Worm (Caenorhabditis elegans) whole organism, L4 larva: Measurements from ENCODE around the gene jbts-14.

Experiments used
- F26F4.8 ChIP-seq: fragments of 200-800 bp; sonication (Bioruptor generic); conservative IDR thresholded peaks from 2 replicates; pipeline ENCODE4 v1.3.6; 2022; ENCODE audit warnings: missing genetic modification characterization, missing compliant biosample characterization
- F37D6.2 ChIP-seq: sonication (generic microtip); optimal IDR thresholded peaks from 2 replicates; lab custom pipeline; 2016; ENCODE audit warnings: mild to moderate bottlenecking, missing genetic modification characterization, missing compliant biosample characterization
- R02D3.7 ChIP-seq: fragments of 150-350 bp; sonication (generic microtip); optimal IDR thresholded peaks from 3 replicates; lab custom pipeline; 2014; ENCODE audit warnings: missing biosample characterization, missing genetic modification characterization
- Y5F2A.4 ChIP-seq: fragments of 200-800 bp; sonication (Bioruptor generic); optimal IDR thresholded peaks from 2 replicates; lab custom pipeline; 2018; ENCODE audit warnings: mild to moderate bottlenecking, missing genetic modification characterization, missing compliant biosample characterization
- ama-1 ChIP-seq: fragments of 150-350 bp; optimal IDR thresholded peaks from 2 replicates; lab custom pipeline; 2014; ENCODE audit warnings: inconsistent platforms, mixed read lengths
- daf-16 ChIP-seq, 3 experiments: sonication (generic microtip); optimal IDR thresholded peaks; 2 replicates each; lab custom pipeline; 2016 to 2017; ENCODE audit warnings: missing genetic modification characterization in 3 of 3, missing genetic modification reagents in 3 of 3, mild to moderate bottlenecking in 2 of 3, missing compliant biosample characterization in 2 of 3, missing biosample characterization in 1 of 3, moderate library complexity in 1 of 3
- dmd-6 ChIP-seq: fragments of 200-800 bp; sonication (Bioruptor generic); IDR thresholded peaks from 2 replicates; pipeline ENCODE4 v1.3.6; 2022; ENCODE audit warnings: missing genetic modification reagents, missing genetic modification characterization, missing compliant biosample characterization
- dmd-8 ChIP-seq: fragments of 200-800 bp; sonication (Bioruptor generic); IDR thresholded peaks from 2 replicates; pipeline ENCODE4 v1.3.6; 2022; ENCODE audit warnings: missing genetic modification characterization, missing compliant biosample characterization
- dmd-9 ChIP-seq: fragments of 200-800 bp; sonication (Bioruptor generic); IDR thresholded peaks from 2 replicates; pipeline ENCODE4 v1.3.6; 2022; ENCODE audit warnings: missing genetic modification reagents, missing genetic modification characterization, missing compliant biosample characterization
- dve-1 ChIP-seq: sonication (generic microtip); optimal IDR thresholded peaks from 2 replicates; lab custom pipeline; 2017; ENCODE audit warnings: antibody characterized with exemption, mild to moderate bottlenecking, missing genetic modification characterization, missing compliant biosample characterization; ENCODE audit not compliant: insufficient read depth
- egl-43 ChIP-seq: fragments of 200-800 bp; sonication (Bioruptor generic); IDR thresholded peaks from 2 replicates; pipeline ENCODE4 v1.3.6; 2022; ENCODE audit warnings: missing genetic modification reagents, missing genetic modification characterization, missing compliant biosample characterization
- fkh-10 ChIP-seq: fragments of 150-350 bp; optimal IDR thresholded peaks from 2 replicates; lab custom pipeline; 2014; ENCODE audit warnings: missing biosample characterization, missing genetic modification reagents, missing genetic modification characterization
- hlh-11 ChIP-seq: fragments of 200-800 bp; sonication (Bioruptor generic); optimal IDR thresholded peaks from 2 replicates; lab custom pipeline; 2018; ENCODE audit warnings: mild to moderate bottlenecking, missing genetic modification characterization, missing compliant biosample characterization
- hlh-30 ChIP-seq: sonication (generic microtip); optimal IDR thresholded peaks from 2 replicates; lab custom pipeline; 2017; ENCODE audit warnings: antibody characterized with exemption, mild to moderate bottlenecking, missing genetic modification characterization, missing compliant biosample characterization; ENCODE audit not compliant: insufficient read depth
- lim-7 ChIP-seq: fragments of 200-800 bp; sonication (Bioruptor generic); IDR thresholded peaks from 2 replicates; pipeline ENCODE4 v1.3.6; 2022; ENCODE audit warnings: missing genetic modification characterization, missing compliant biosample characterization
- lin-1 ChIP-seq: fragments of 200-800 bp; sonication (Bioruptor generic); IDR thresholded peaks from 2 replicates; pipeline ENCODE4 v1.3.6; 2022; ENCODE audit warnings: missing genetic modification reagents, missing genetic modification characterization, missing compliant biosample characterization
- lin-13 ChIP-seq: fragments of 150-350 bp; optimal IDR thresholded peaks from 2 replicates; lab custom pipeline; 2014; ENCODE audit warnings: missing biosample characterization, missing genetic modification reagents, missing genetic modification characterization
- lin-29 ChIP-seq: fragments of 200-800 bp; sonication (Bioruptor generic); IDR thresholded peaks from 2 replicates; pipeline ENCODE4 v1.3.6; 2022; ENCODE audit warnings: missing genetic modification reagents, missing genetic modification characterization, missing compliant biosample characterization
- madf-9 ChIP-seq: fragments of 200-800 bp; sonication (Bioruptor generic); conservative IDR thresholded peaks from 2 replicates; pipeline ENCODE4 v1.3.6; 2022; ENCODE audit warnings: missing genetic modification reagents, missing genetic modification characterization, missing compliant biosample characterization
- mdl-1 ChIP-seq, 2 experiments: fragments of 150-350 bp in 1 of 2; sonication (generic microtip) in 1 of 2; optimal IDR thresholded peaks; 2 replicates each; lab custom pipeline; 2014 to 2017; ENCODE audit warnings: missing biosample characterization in 2 of 2, missing genetic modification characterization in 2 of 2
- mdt-29 ChIP-seq: fragments of 200-800 bp; sonication (Bioruptor generic); IDR thresholded peaks from 2 replicates; pipeline ENCODE4 v1.3.6; 2022; ENCODE audit warnings: missing genetic modification reagents, missing genetic modification characterization, missing compliant biosample characterization
- mxl-3 ChIP-seq: fragments of 200-800 bp; sonication (Bioruptor generic); optimal IDR thresholded peaks from 2 replicates; lab custom pipeline; 2018; ENCODE audit warnings: mild to moderate bottlenecking, missing genetic modification characterization, missing compliant biosample characterization
- nhr-11 ChIP-seq: fragments of 150-350 bp; optimal IDR thresholded peaks from 2 replicates; lab custom pipeline; 2014; ENCODE audit warnings: missing biosample characterization, missing genetic modification characterization
- nhr-28 ChIP-seq: fragments of 150-350 bp; optimal IDR thresholded peaks from 2 replicates; lab custom pipeline; 2014; ENCODE audit warnings: missing biosample characterization, missing genetic modification characterization
- nhr-48 ChIP-seq: sonication (generic microtip); optimal IDR thresholded peaks from 2 replicates; lab custom pipeline; 2016; ENCODE audit warnings: mild to moderate bottlenecking, missing genetic modification characterization, missing compliant biosample characterization
- nhr-6 ChIP-seq: fragments of 150-350 bp; optimal IDR thresholded peaks from 2 replicates; lab custom pipeline; 2014; ENCODE audit warnings: missing biosample characterization, missing genetic modification characterization
- nhr-76 ChIP-seq: fragments of 150-350 bp; optimal IDR thresholded peaks from 2 replicates; lab custom pipeline; 2014; ENCODE audit warnings: missing biosample characterization, missing genetic modification characterization
- php-3 ChIP-seq: fragments of 200-800 bp; sonication (Bioruptor generic); IDR thresholded peaks from 2 replicates; pipeline ENCODE4 v1.3.6; 2022; ENCODE audit warnings: missing genetic modification reagents, missing genetic modification characterization, missing compliant biosample characterization
- pqm-1 ChIP-seq: sonication (generic microtip); optimal IDR thresholded peaks from 2 replicates; lab custom pipeline; 2017; ENCODE audit warnings: missing biosample characterization, missing genetic modification characterization
- rbr-2 ChIP-seq: sonication (generic microtip); optimal IDR thresholded peaks from 2 replicates; lab custom pipeline; 2016; ENCODE audit warnings: missing genotype, missing genetic modification characterization, missing compliant biosample characterization
- set-16 ChIP-seq: fragments of 200-800 bp; sonication (Bioruptor generic); IDR thresholded peaks from 2 replicates; pipeline ENCODE4 v1.3.6; 2022; ENCODE audit warnings: missing genetic modification reagents, missing genetic modification characterization, missing compliant biosample characterization
- snpc-4 ChIP-seq: fragments of 150-350 bp; optimal IDR thresholded peaks from 2 replicates; lab custom pipeline; 2014; ENCODE audit warnings: missing biosample characterization, missing genetic modification characterization
- tag-97 ChIP-seq: fragments of 200-800 bp; sonication (Bioruptor generic); IDR thresholded peaks from 2 replicates; pipeline ENCODE4 v1.3.6; 2022; ENCODE audit warnings: missing genetic modification characterization, missing compliant biosample characterization
- vab-7 ChIP-seq: fragments of 200-800 bp; sonication (Bioruptor generic); IDR thresholded peaks from 2 replicates; pipeline ENCODE4 v1.3.6; 2022; ENCODE audit warnings: missing genetic modification reagents, missing genetic modification characterization, missing compliant biosample characterization
- zag-1 ChIP-seq: fragments of 150-350 bp; optimal IDR thresholded peaks from 2 replicates; lab custom pipeline; 2014; ENCODE audit warnings: missing biosample characterization, missing genetic modification characterization

jbts-14 gene

DNA sequence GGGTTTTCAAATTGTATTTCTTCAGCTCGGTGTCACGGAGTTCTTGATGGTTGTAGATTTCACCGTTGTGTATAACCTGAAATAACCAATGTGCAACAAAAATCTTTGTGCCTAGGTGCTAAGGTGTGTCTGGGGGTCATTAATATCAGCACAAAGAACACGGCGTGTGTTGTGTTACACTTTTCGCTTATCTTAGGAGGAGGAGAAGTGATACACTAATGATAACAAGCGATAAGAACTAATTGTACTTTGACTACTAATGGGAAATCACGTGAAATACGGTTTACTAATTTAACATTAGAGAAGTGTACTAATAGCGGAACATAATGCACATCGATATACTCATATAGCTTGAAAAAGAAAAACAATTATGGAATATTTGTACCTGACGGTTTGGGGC, 46.1 kb downstream of the jbts-14 start (continued):
- no peak for TF ChIP-seq dmd-8 (GFP tag; lab: Robert Waterston, UW)
- peak; percentile 87 for TF ChIP-seq pqm-1

DNA sequence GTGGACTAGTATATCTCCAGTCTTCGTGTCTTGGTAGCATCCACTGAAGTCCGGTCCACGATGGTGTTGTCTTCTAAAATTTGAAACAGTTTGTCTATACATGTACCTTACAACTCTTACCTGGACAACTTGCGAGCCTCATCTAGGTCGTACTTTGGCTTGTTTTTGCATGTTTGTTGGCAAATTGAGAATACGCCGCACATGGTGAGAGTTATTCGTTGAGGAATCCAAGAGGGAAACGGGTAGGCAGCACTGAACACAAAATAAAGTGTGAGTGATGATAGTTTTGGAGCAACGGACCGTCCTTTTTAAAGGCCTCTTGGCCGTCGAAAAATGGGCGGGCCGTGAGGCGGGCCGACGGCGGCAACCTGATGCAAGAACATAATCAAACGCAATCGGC, 46.6 kb downstream of the jbts-14 start, which contains the start of gene asns-2:
TSS of gene asns-2 (minus strand) at position 282 of the 400 bp plus-strand sequence.
- TF ChIP-seq set-16: peak; percentile 59
- no peak for TF ChIP-seq lin-1
- TF ChIP-seq php-3: peak; percentile 31; the same call in 1 of the 2 replicates
- no peak for TF ChIP-seq Y5F2A.4 (GFP tag; lab: Kevin White, UChicago)
- TF ChIP-seq ama-1 (lab: Kevin White, UChicago): peak; percentile 51
- no peak for TF ChIP-seq vab-7 (GFP tag; lab: Robert Waterston, UW)

DNA sequence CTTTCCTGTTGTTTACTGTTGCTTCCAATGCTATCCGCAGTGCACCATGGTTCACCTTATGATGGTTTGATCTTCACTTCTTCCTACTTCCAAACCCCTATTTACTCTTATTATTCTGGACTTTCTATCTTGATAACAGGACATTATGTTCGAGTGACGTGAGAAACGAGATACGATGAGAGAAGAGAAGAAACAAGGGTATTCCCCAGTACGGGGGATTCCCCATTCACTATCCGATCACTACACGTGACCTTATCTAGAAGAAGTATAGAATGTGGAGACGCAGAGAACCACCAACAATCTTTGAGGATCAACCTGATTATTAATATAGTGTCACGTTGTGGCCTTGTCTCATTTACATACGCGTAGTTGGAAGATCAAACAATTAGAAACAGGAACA, 48.4 kb downstream of the jbts-14 start:
- peak; percentile 39 for TF ChIP-seq hlh-30 (tag; lab: Kevin White, UChicago)
- TF ChIP-seq daf-16 (GFP tag; optimal IDR thresholded peaks at IDR 0.05; lab: Kevin White, UChicago): no peak
- peak; percentile 42 for TF ChIP-seq daf-16 (tag; optimal IDR thresholded peaks at IDR 0.05; lab: Kevin White, UChicago)
- no peak for TF ChIP-seq nhr-6 (tag; lab: Kevin White, UChicago)
- no peak for TF ChIP-seq snpc-4 (tag; lab: Kevin White, UChicago)
- TF ChIP-seq rbr-2 (tag; lab: Kevin White, UChicago): no peak
- TF ChIP-seq dmd-6: 0 out of 2 replicates have a peak, but pooled peaks have one; percentile 9
- TF ChIP-seq hlh-11 (tag; lab: Kevin White, UChicago): peak; percentile 52
- TF ChIP-seq mxl-3: peak; percentile 49
- TF ChIP-seq nhr-28: peak; percentile 61
- TF ChIP-seq dve-1 (tag; lab: Kevin White, UChicago): peak; percentile 54
- TF ChIP-seq mdl-1 (tag; optimal IDR thresholded peaks at IDR 0.05; lab: Kevin White, UChicago): peak; percentile 80 to 81

DNA sequence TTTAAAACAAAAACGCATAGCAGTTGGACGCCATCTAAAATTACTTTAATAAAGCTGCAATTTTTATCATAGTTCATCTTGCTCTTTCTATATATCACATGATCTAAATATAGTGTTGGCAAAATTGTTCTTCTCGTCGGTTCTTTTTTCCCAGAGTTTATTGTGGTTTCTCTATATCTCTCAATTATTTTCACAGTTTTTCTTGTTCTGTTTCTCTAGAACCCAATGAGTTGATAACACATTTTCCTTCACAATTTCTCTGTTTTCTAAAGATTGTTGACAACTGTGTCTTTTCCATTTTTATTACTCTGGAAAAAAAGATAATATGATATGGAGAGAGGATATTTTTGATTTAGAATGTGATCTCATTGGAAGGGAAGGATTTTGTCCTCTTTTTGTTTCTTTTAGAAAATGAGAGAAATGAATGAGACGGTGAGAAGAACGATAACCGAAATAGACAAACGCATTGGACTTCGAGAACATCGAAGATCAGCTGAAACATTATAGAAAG, 50.2 kb downstream of the jbts-14 start:
- TF ChIP-seq zag-1 (tag; lab: Kevin White, UChicago) (no peak), lin-29 (GFP tag; lab: Robert Waterston, UW) (no peak), mdt-29 (GFP tag; lab: Robert Waterston, UW) (no peak), nhr-48 (no peak), fkh-10 (GFP tag; lab: Kevin White, UChicago) (no peak), R02D3.7 (tag; lab: Kevin White, UChicago) (no peak), F37D6.2 (tag; lab: Kevin White, UChicago) (no peak), lin-13 (GFP tag; lab: Kevin White, UChicago) (no peak), nhr-28 (peak; percentile 29), egl-43 (GFP tag; lab: Robert Waterston, UW) (no peak), daf-16 (GFP tag; optimal IDR thresholded peaks at IDR 0.05; lab: Kevin White, UChicago) (peak in 1 of 2 experiments; percentile 38), daf-16 (tag; optimal IDR thresholded peaks at IDR 0.05; lab: Kevin White, UChicago) (peak; percentile 74), nhr-6 (tag; lab: Kevin White, UChicago) (no peak), tag-97 (no peak), F26F4.8 (no peak), madf-9 (GFP tag; lab: Robert Waterston, UW) (no peak), lin-1 (no peak), mdl-1 (tag; optimal IDR thresholded peaks at IDR 0.05; lab: Kevin White, UChicago) (peak in 1 of 2 experiments; percentile 15), nhr-76 (tag; lab: Kevin White, UChicago) (no peak), nhr-11 (tag; lab: Kevin White, UChicago) (peak; percentile 10), dve-1 (tag; lab: Kevin White, UChicago) (peak; percentile 23), dmd-9 (GFP tag; lab: Robert Waterston, UW) (no peak), lim-7 (GFP tag; lab: Robert Waterston, UW) (no peak)
